Worm (Caenorhabditis elegans): ENCODE data around the gene F40G9.8.
"Not testable (repeated sequence)": the region's sequence is repeated elsewhere in the genome, so short reads cannot be mapped to it uniquely, and the experiment has no call there.

F40G9.8 gene

ce11 chrIII:124478-124877 is 40.2 kb downstream of the F40G9.8 start, which contains the start of gene pals-23:
pals-23 (plus strand) TSS chrIII:124778.
- TF ChIP-seq ztf-4 (tag; optimal IDR thresholded peaks at IDR 0.05) (no peak), sea-2 (GFP tag; optimal IDR thresholded peaks at IDR 0.05) (no peak), elt-2 (tag; optimal IDR thresholded peaks at IDR 0.05) (no peak), pqm-1 (tag; optimal IDR thresholded peaks at IDR 0.05) (no peak)

ce11 chrIII:121983-122449 is 42.7 kb downstream of the F40G9.8 start, which contains the start of gene C29F9.12:
C29F9.12 (minus strand) TSS chrIII:122033.
- TF ChIP-seq mdl-1, ceh-16, zag-1 (tag; optimal IDR thresholded peaks at IDR 0.05): not testable (repeated sequence)

ce11 chrIII:120199-120598 is 44.5 kb downstream of the F40G9.8 start, which contains the start of gene pals-24:
pals-24 (plus strand) TSS chrIII:120435.
- TF ChIP-seq nhr-11 (tag; optimal IDR thresholded peaks at IDR 0.05): no peak
- TF ChIP-seq pqm-1 (tag; optimal IDR thresholded peaks at IDR 0.05): peak; percentile 87
- TF ChIP-seq zag-1 (tag; optimal IDR thresholded peaks at IDR 0.05): no peak
- no peak for TF ChIP-seq ceh-9 (tag; optimal IDR thresholded peaks at IDR 0.05)
- peak; percentile 58 for TF ChIP-seq pha-4 (tag; optimal IDR thresholded peaks at IDR 0.05)
- TF ChIP-seq mdl-1 (tag; optimal IDR thresholded peaks at IDR 0.05): no peak
- TF ChIP-seq jun-1 (tag; optimal IDR thresholded peaks at IDR 0.05): peak; percentile 46
- peak; percentile 84 for TF ChIP-seq elt-2 (tag; optimal IDR thresholded peaks at IDR 0.05)

ce11 chrIII:117857-118256 is 46.8 kb downstream of the F40G9.8 start:
- no peak for TF ChIP-seq egl-5 (tag; optimal IDR thresholded peaks at IDR 0.05)
- TF ChIP-seq fos-1 (tag; optimal IDR thresholded peaks at IDR 0.05): no peak

ce11 chrIII:117210-117609 is 47.5 kb downstream of the F40G9.8 start, which contains the start of gene C29F9.5:
C29F9.5 (plus strand) TSS chrIII:117510.
- TF ChIP-seq ceh-9 (tag; optimal IDR thresholded peaks at IDR 0.05) (no peak), elt-3 (tag; optimal IDR thresholded peaks at IDR 0.05) (no peak), elt-2 (tag; optimal IDR thresholded peaks at IDR 0.05) (no peak), egl-27 (tag; optimal IDR thresholded peaks at IDR 0.05) (no peak), nhr-12 (tag; optimal IDR thresholded peaks at IDR 0.05) (no peak), daf-12 (tag; optimal IDR thresholded peaks at IDR 0.05) (no peak), lsy-12 (tag; optimal IDR thresholded peaks at IDR 0.05) (no peak), ceh-82 (tag; optimal IDR thresholded peaks at IDR 0.05) (no peak), snpc-4 (tag; optimal IDR thresholded peaks at IDR 0.05) (no peak), R02D3.7 (tag; optimal IDR thresholded peaks at IDR 0.05) (no peak), ama-1 (optimal IDR thresholded peaks at IDR 0.05) (no peak), skn-1 (tag; optimal IDR thresholded peaks at IDR 0.05) (no peak), zag-1 (tag; optimal IDR thresholded peaks at IDR 0.05) (no peak), pha-4 (tag; optimal IDR thresholded peaks at IDR 0.05) (no peak), ceh-16 (tag; optimal IDR thresholded peaks at IDR 0.05) (no peak)

- TF ChIP-seq ceh-82 (tag; optimal IDR thresholded peaks at IDR 0.05) (no peak), nhr-77 (tag; optimal IDR thresholded peaks at IDR 0.05) (no peak), lin-39 (tag; optimal IDR thresholded peaks at IDR 0.05) (no peak), nhr-25 (tag; optimal IDR thresholded peaks at IDR 0.05) (no peak), pha-4 (tag; optimal IDR thresholded peaks at IDR 0.05) (no peak), nhr-76 (tag; optimal IDR thresholded peaks at IDR 0.05) (no peak), lin-15B (tag; optimal IDR thresholded peaks at IDR 0.05) (no peak), fos-1 (tag; optimal IDR thresholded peaks at IDR 0.05) (no peak), snpc-4 (tag; optimal IDR thresholded peaks at IDR 0.05) (no peak), eor-1 (tag; optimal IDR thresholded peaks at IDR 0.05) (no peak), ceh-16 (tag; optimal IDR thresholded peaks at IDR 0.05) (no peak), nhr-43 (tag; optimal IDR thresholded peaks at IDR 0.05; ENCODE audit: poor library complexity, severe bottlenecking) (no peak), aly-2 (tag; optimal IDR thresholded peaks at IDR 0.05) (no peak), hmg-11 (tag; optimal IDR thresholded peaks at IDR 0.05) (no peak)
Observed at ce11 chrIII:114603-115002, 50.1 kb downstream of the F40G9.8 start, which contains the start of gene C29F9.6. C29F9.6 (plus strand) TSS chrIII:114903.

Measured in whole organism, L3 larva.